Worm (Caenorhabditis elegans) whole organism, young adult: ENCODE results near the gene T12A2.21.

Experiments
- B0261.1 ChIP-seq: sonication (generic microtip); optimal IDR thresholded peaks from 2 replicates; lab custom pipeline; 2016; ENCODE audit warnings: mild to moderate bottlenecking, missing genetic modification characterization, moderate library complexity, missing compliant biosample characterization
- B0336.3 ChIP-seq: fragments of 200-800 bp; sonication (Bioruptor generic); IDR thresholded peaks from 2 replicates; pipeline ENCODE4 v1.3.6; 2022; ENCODE audit warnings: missing genetic modification characterization, missing compliant biosample characterization
- F57A8.1 ChIP-seq: fragments of 200-800 bp; sonication (Bioruptor generic); optimal IDR thresholded peaks from 2 replicates; lab custom pipeline; 2018; ENCODE audit warnings: mild to moderate bottlenecking, missing genetic modification characterization, moderate library complexity, missing compliant biosample characterization
- ama-1 ChIP-seq, 3 experiments: fragments of 150-350 bp in 1 of 3; sonication (generic microtip) in 2 of 3; optimal IDR thresholded peaks; 2 replicates each; lab custom pipeline; 2014 to 2018; ENCODE audit warnings: missing biosample characterization in 2 of 3, missing genetic modification characterization in 2 of 3, missing genetic modification reagents in 2 of 3
- aptf-2 ChIP-seq: fragments of 200-800 bp; sonication (Bioruptor generic); conservative IDR thresholded peaks from 2 replicates; pipeline ENCODE4 v1.3.6; 2022; ENCODE audit warnings: missing genetic modification reagents, missing genetic modification characterization, missing compliant biosample characterization
- atf-7 ChIP-seq: sonication (generic microtip); optimal IDR thresholded peaks from 2 replicates; lab custom pipeline; 2017; ENCODE audit warnings: mild to moderate bottlenecking, missing genetic modification characterization, missing compliant biosample characterization
- egl-44 ChIP-seq: fragments of 200-800 bp; sonication (Bioruptor generic); IDR thresholded peaks from 2 replicates; pipeline ENCODE4 v1.3.6; 2022; ENCODE audit warnings: missing genetic modification reagents, missing genetic modification characterization, missing compliant biosample characterization
- lin-26 ChIP-seq: fragments of 200-800 bp; sonication (Bioruptor generic); IDR thresholded peaks from 2 replicates; pipeline ENCODE4 v1.3.6; 2022; ENCODE audit warnings: missing genetic modification reagents, missing genetic modification characterization, missing compliant biosample characterization
- nhr-80 ChIP-seq: sonication (generic microtip); optimal IDR thresholded peaks from 2 replicates; lab custom pipeline; 2016; ENCODE audit warnings: missing genetic modification characterization, missing compliant biosample characterization
- ztf-3 ChIP-seq: fragments of 200-800 bp; sonication (Bioruptor generic); optimal IDR thresholded peaks from 2 replicates; lab custom pipeline; 2018; ENCODE audit warnings: mild to moderate bottlenecking, missing genetic modification characterization, missing compliant biosample characterization

DNA sequence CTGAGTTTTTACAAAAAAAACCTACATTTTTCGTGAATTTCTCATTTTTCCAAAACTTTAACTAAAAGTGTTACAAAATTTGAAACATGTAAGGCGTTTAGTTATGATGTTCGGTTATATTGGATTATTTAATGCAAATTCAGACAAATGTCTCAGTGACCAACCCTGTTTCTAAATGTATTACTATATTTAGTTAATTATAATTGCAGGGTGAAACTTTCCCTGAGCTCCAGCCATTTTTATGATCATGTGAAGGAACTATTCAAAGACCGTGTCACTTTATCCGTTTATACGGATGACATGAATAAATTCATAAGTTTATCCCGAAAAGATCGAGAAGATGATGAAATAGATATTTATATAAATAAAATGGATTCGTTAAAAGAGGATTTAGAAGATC lies 45.7 kb downstream of the T12A2.21 start, which contains the start of gene C23G10.5:
- TF ChIP-seq ztf-3 (GFP tag; lab: Kevin White, UChicago) (no peak), F57A8.1 (GFP tag; lab: Kevin White, UChicago) (no peak), B0336.3 (GFP tag; lab: Robert Waterston, UW) (no peak), egl-44 (GFP tag; lab: Robert Waterston, UW) (no peak), nhr-80 (tag; lab: Kevin White, UChicago) (no peak), lin-26 (GFP tag; lab: Robert Waterston, UW) (no peak), ama-1 (optimal IDR thresholded peaks at IDR 0.05; lab: Kevin White, UChicago) (no peak), ama-1 (GFP tag; optimal IDR thresholded peaks at IDR 0.05; lab: Kevin White, UChicago) (no peak), aptf-2 (GFP tag; lab: Robert Waterston, UW) (no peak), B0261.1 (no peak), atf-7 (tag; lab: Kevin White, UChicago) (no peak)
